Fruit fly (Drosophila melanogaster) whole organism, embryonic: ENCODE measurements around the gene CG11891.

Source experiments
- CG10462 ChIP-seq: fragments of 200-800 bp; sonication (Bioruptor generic); optimal IDR thresholded peaks from 2 replicates; lab custom pipeline; 2016; ENCODE audit warnings: missing biosample characterization, missing genetic modification characterization
- CG10979 ChIP-seq: fragments of 200-800 bp; sonication (Bioruptor generic); optimal IDR thresholded peaks from 2 replicates; lab custom pipeline; 2018; ENCODE audit warnings: missing biosample characterization, mild to moderate bottlenecking, missing genetic modification characterization, moderate library complexity
- CG2889 ChIP-seq: fragments of 200-800 bp; sonication (Bioruptor generic); IDR thresholded peaks from 3 replicates; pipeline ENCODE4 v1.3.6; 2022; ENCODE audit warnings: missing biosample characterization, missing genetic modification characterization
- CG30020 ChIP-seq: fragments of 200-800 bp; optimal IDR thresholded peaks from 2 replicates; lab custom pipeline; 2019; ENCODE audit warnings: missing biosample characterization, mild to moderate bottlenecking, missing genetic modification characterization, moderate library complexity
- CG31441 ChIP-seq: fragments of 200-800 bp; sonication (Bioruptor generic); IDR thresholded peaks from 2 replicates; pipeline ENCODE4 v1.3.6; 2022; ENCODE audit warnings: missing biosample characterization, missing genetic modification characterization
- CG8944 ChIP-seq: fragments of 200-800 bp; sonication (Bioruptor generic); optimal IDR thresholded peaks from 3 replicates; lab custom pipeline; 2016; ENCODE audit warnings: missing biosample characterization, missing genetic modification characterization
- CG9437 ChIP-seq: fragments of 200-800 bp; sonication (Bioruptor generic); optimal IDR thresholded peaks from 2 replicates; lab custom pipeline; 2018; ENCODE audit warnings: missing biosample characterization, mild to moderate bottlenecking, missing genetic modification characterization
- Kr ChIP-seq: fragments of 200-800 bp; sonication (Bioruptor generic); optimal IDR thresholded peaks from 2 replicates; lab custom pipeline; 2017; ENCODE audit warnings: missing biosample characterization, mild to moderate bottlenecking, missing genetic modification characterization
- Mrtf ChIP-seq: fragments of 200-800 bp; sonication (Bioruptor generic); IDR thresholded peaks from 3 replicates; pipeline ENCODE4 v1.3.6; 2022; ENCODE audit warnings: missing biosample characterization, missing genetic modification characterization
- Poxn ChIP-seq: fragments of 200-800 bp; sonication (Bioruptor generic); IDR thresholded peaks from 2 replicates; pipeline ENCODE4 v1.3.6; 2022; ENCODE audit warnings: missing biosample characterization, missing genetic modification characterization
- Six4 ChIP-seq: fragments of 200-800 bp; sonication (Bioruptor generic); optimal IDR thresholded peaks from 2 replicates; lab custom pipeline; 2016; ENCODE audit warnings: missing biosample characterization, missing genetic modification characterization
- Sox102F ChIP-seq: fragments of 200-800 bp; sonication (Bioruptor generic); optimal IDR thresholded peaks from 2 replicates; lab custom pipeline; 2018; ENCODE audit warnings: missing biosample characterization, mild to moderate bottlenecking, missing genetic modification characterization, moderate library complexity
- emc ChIP-seq: fragments of 200-800 bp; sonication (Bioruptor generic); optimal IDR thresholded peaks from 2 replicates; lab custom pipeline; 2016; ENCODE audit warnings: missing biosample characterization, missing genetic modification characterization
- lmd ChIP-seq: fragments of 200-800 bp; sonication (Bioruptor generic); IDR thresholded peaks from 2 replicates; pipeline ENCODE4 v1.3.6; 2022; ENCODE audit warnings: missing biosample characterization, missing genetic modification characterization

dm6 chr3R:25308228-25308627 is 38.2 kb downstream of the CG11891 start, which contains the start of gene CG10550:
- TF ChIP-seq Kr (GFP tag; lab: Kevin White, UChicago): no peak
- TF ChIP-seq CG31441 (GFP tag; lab: Robert Waterston, UW): no peak
- no peak for TF ChIP-seq CG2889 (GFP tag; lab: Robert Waterston, UW)
- TF ChIP-seq Mrtf (GFP tag; lab: Robert Waterston, UW): no peak
- no peak for TF ChIP-seq CG10462
- TF ChIP-seq emc: no peak
- TF ChIP-seq Six4 (GFP tag; lab: Kevin White, UChicago): no peak
- TF ChIP-seq CG10979 (tag; lab: Kevin White, UChicago): no peak
- TF ChIP-seq CG8944: no peak
- TF ChIP-seq CG9437 (GFP tag; lab: Kevin White, UChicago): no peak
- no peak for TF ChIP-seq CG30020
- TF ChIP-seq Sox102F (GFP tag; lab: Kevin White, UChicago): no peak
- TF ChIP-seq Poxn (GFP tag; lab: Robert Waterston, UW): no peak
- TF ChIP-seq lmd: no peak
